Worm (Caenorhabditis elegans): ENCODE measurements around the gene cest-16.

DNA sequence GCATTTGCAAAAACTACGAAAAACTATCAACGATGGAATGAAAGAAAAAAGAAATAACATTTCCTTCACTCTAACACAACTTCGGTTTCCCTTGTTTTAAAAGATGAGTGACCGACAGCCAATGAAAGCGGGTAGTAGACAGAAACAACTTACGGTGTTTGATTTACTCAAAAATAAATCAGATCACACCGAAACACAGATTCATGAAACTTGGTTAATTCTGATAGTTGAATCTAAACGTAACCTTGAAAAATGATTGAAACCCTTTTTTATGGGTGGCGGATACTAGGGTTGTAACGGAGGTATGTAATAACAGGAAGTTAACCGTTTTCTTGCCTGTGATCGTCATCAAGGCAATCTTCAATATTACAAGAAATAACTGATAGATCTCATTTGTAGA lies 24.4 kb upstream of the cest-16 start:
- TF ChIP-seq nhr-43 (tag; optimal IDR thresholded peaks at IDR 0.05; ENCODE audit: poor library complexity, severe bottlenecking), result no peak
- TF ChIP-seq skn-1 (tag; optimal IDR thresholded peaks at IDR 0.05), result no peak
- peak; percentile 16 for TF ChIP-seq nhr-23 (tag; optimal IDR thresholded peaks at IDR 0.05)
- TF ChIP-seq aly-2 (tag; optimal IDR thresholded peaks at IDR 0.05), result no peak
- no peak for TF ChIP-seq nhr-237 (tag; optimal IDR thresholded peaks at IDR 0.05)
- no peak for TF ChIP-seq ceh-16 (tag; optimal IDR thresholded peaks at IDR 0.05)
- peak; percentile 72 for TF ChIP-seq nhr-25 (tag; optimal IDR thresholded peaks at IDR 0.05)
- no peak for TF ChIP-seq lin-15B (tag; optimal IDR thresholded peaks at IDR 0.05)
- TF ChIP-seq hmg-11 (tag; optimal IDR thresholded peaks at IDR 0.05), result no peak
- no peak for TF ChIP-seq tbx-2 (tag; optimal IDR thresholded peaks at IDR 0.05)
- TF ChIP-seq fos-1 (tag; optimal IDR thresholded peaks at IDR 0.05), result no peak
- TF ChIP-seq mdl-1 (tag; optimal IDR thresholded peaks at IDR 0.05), result no peak
- no peak for TF ChIP-seq ceh-28 (tag; optimal IDR thresholded peaks at IDR 0.05)
- TF ChIP-seq pha-4 (tag; optimal IDR thresholded peaks at IDR 0.05), result no peak
